Fruit fly (Drosophila melanogaster): ENCODE measurements around the gene norpA.

The norpA gene

DNA sequence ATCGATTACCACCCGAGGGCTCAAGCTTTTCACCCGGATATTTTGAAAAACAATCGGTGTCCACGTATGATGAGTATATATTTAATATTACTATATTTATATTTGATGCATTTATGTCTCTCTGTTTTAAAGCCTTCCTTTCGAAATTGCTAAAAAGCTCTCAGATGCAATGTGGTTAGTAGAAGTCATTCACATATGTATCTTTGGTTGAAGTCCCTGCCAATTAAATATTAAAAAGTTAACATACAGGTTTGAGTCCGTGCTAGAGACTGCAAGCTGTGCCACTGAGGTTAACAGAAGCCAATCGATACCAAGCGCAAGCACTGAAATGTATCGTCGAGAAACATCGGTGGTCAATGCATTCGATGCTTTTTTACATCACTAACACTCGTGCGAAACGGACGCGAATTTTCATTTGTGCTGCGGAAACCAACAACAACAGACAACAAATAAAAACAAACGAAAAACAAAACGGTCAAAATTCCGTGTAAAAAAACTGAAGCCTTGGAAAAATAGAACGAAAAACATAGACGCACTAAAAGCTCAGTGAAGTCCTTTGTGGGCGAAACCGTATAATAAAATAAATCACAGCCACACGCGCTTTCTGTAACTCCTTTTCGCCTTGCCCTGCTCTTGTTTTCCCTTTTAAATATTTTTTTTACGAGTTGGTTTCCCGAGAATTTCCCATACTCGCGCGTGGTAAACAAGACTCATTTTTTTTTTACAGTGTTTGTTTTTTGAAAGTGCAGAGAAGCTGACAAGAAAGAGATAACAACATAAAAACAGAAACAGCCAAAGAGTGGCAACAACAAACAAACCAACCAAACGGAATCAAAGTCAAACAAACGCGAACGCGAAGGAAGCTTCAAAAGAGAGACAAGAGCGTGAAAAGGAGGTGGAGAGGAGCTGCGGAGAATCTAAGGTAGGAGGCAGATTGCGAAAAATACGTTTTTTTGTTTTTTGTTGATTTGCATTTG is at the start of gene norpA:
Gene norpA (plus strand): TSS at position 393 of the 977 bp plus-strand sequence.
- peak; percentile 21 for TF ChIP-seq fd85E (GFP tag; optimal IDR thresholded peaks at IDR 0.05)
- TF ChIP-seq Hr4 (GFP tag; optimal IDR thresholded peaks at IDR 0.05), result peak; percentile 56
- TF ChIP-seq eg (GFP tag; IDR thresholded peaks at IDR 0.05), result peak; percentile 62; the same call in 1 of the 3 replicates
- peak; percentile 30 for TF ChIP-seq acj6 (GFP tag; optimal IDR thresholded peaks at IDR 0.05)
- TF ChIP-seq CG10669 (GFP tag; optimal IDR thresholded peaks at IDR 0.05), result peak; percentile 19
- TF ChIP-seq Sox14 (GFP tag; optimal IDR thresholded peaks at IDR 0.05), result peak; percentile 37
- TF ChIP-seq CG7368 (GFP tag; optimal IDR thresholded peaks at IDR 0.05), result peak; percentile 5
- TF ChIP-seq fd59A (GFP tag; optimal IDR thresholded peaks at IDR 0.05), result no peak
- peak; percentile 67 for TF ChIP-seq Smox (GFP tag; optimal IDR thresholded peaks at IDR 0.05)
- TF ChIP-seq Gug (GFP tag; IDR thresholded peaks at IDR 0.05), result no peak
- no peak for TF ChIP-seq Ets21C (GFP tag; optimal IDR thresholded peaks at IDR 0.05)
- TF ChIP-seq CG6276 (GFP tag; optimal IDR thresholded peaks at IDR 0.05), result peak; percentile 27
- TF ChIP-seq CG6163 (GFP tag; IDR thresholded peaks at IDR 0.05), result peak; percentile 51; the same call in 2 of the 3 replicates
- peak; percentile 78 for TF ChIP-seq Eip78C (GFP tag)
- peak; percentile 44 for TF ChIP-seq CG3919 (GFP tag; optimal IDR thresholded peaks at IDR 0.05)
- TF ChIP-seq CG11902 (GFP tag; optimal IDR thresholded peaks at IDR 0.05), result no peak
- TF ChIP-seq spab (GFP tag; optimal IDR thresholded peaks at IDR 0.05), result peak; percentile 21
- TF ChIP-seq CG9139 (GFP tag; optimal IDR thresholded peaks at IDR 0.05), result peak; percentile 52
- no peak for TF ChIP-seq fkh (GFP tag; optimal IDR thresholded peaks at IDR 0.05)
- TF ChIP-seq Hr39 (GFP tag; optimal IDR thresholded peaks at IDR 0.05), result peak; percentile 55
- no peak for TF ChIP-seq CG4318 (GFP tag; optimal IDR thresholded peaks at IDR 0.05)
- TF ChIP-seq topi (GFP tag; optimal IDR thresholded peaks at IDR 0.05), result peak; percentile 66
- peak in 1 of 2 experiments; percentile 57 for TF ChIP-seq salr (GFP tag; optimal IDR thresholded peaks at IDR 0.05)
- peak; percentile 73 for TF ChIP-seq CG32006 (GFP tag; optimal IDR thresholded peaks at IDR 0.05)
- TF ChIP-seq CG6808 (GFP tag; optimal IDR thresholded peaks at IDR 0.05), result peak; percentile 32
- TF ChIP-seq CG11762 (GFP tag; optimal IDR thresholded peaks at IDR 0.05; ENCODE audit: insufficient read depth), result no peak
- TF ChIP-seq CG8632 (GFP tag; optimal IDR thresholded peaks at IDR 0.05), result peak; percentile 55
- TF ChIP-seq esn (GFP tag; optimal IDR thresholded peaks at IDR 0.05), result peak; percentile 60
- peak; percentile 46 for TF ChIP-seq OdsH (GFP tag; optimal IDR thresholded peaks at IDR 0.05)
- peak; percentile 0 for TF ChIP-seq CG1621 (tag; optimal IDR thresholded peaks at IDR 0.05)
- peak; percentile 55 for TF ChIP-seq CG6792 (GFP tag; optimal IDR thresholded peaks at IDR 0.05)
- no peak for TF ChIP-seq Blimp-1 (GFP tag; optimal IDR thresholded peaks at IDR 0.05)
- peak; percentile 81 for TF ChIP-seq Sox102F (GFP tag; optimal IDR thresholded peaks at IDR 0.05)
- no peak for TF ChIP-seq Hr38 (GFP tag; optimal IDR thresholded peaks at IDR 0.05)
- no peak for TF ChIP-seq Sox15 (GFP tag; optimal IDR thresholded peaks at IDR 0.05)
- TF ChIP-seq pdm3 (GFP tag; optimal IDR thresholded peaks at IDR 0.05), result peak; percentile 52
- no peak for TF ChIP-seq Eip93F (GFP tag; optimal IDR thresholded peaks at IDR 0.05)
- TF ChIP-seq CG31627 (GFP tag; optimal IDR thresholded peaks at IDR 0.05), result peak; percentile 61
- peak; percentile 73 for TF ChIP-seq CG8119 (GFP tag; IDR thresholded peaks at IDR 0.05)
- peak; percentile 49 for TF ChIP-seq dac (GFP tag; optimal IDR thresholded peaks at IDR 0.05)
- peak; percentile 64 for TF ChIP-seq Eip75B (GFP tag; optimal IDR thresholded peaks at IDR 0.05)
- no peak for TF ChIP-seq dsx (GFP tag; optimal IDR thresholded peaks at IDR 0.05; ENCODE audit: poor library complexity, severe bottlenecking)
- TF ChIP-seq lz (GFP tag; optimal IDR thresholded peaks at IDR 0.05), result peak; percentile 61
- TF ChIP-seq CG3032 (tag; optimal IDR thresholded peaks at IDR 0.05), result no peak
- peak; percentile 42 for TF ChIP-seq Lpt (GFP tag; optimal IDR thresholded peaks at IDR 0.05)
- peak; percentile 54 for TF ChIP-seq achi (GFP tag; optimal IDR thresholded peaks at IDR 0.05)
- no peak for TF ChIP-seq CG8319 (GFP tag; optimal IDR thresholded peaks at IDR 0.05)
- peak; percentile 25 for TF ChIP-seq Ets96B (tag; optimal IDR thresholded peaks at IDR 0.05)
- TF ChIP-seq CG16779 (tag; optimal IDR thresholded peaks at IDR 0.05), result no peak

All from whole organism, prepupa.